Worm (Caenorhabditis elegans) whole organism, late embryonic: ENCODE data around the gene T04H1.5.

ENCODE experiments used
- ceh-22 ChIP-seq: sonication (generic microtip); optimal IDR thresholded peaks from 2 replicates; lab custom pipeline; 2017; ENCODE audit warnings: missing biosample characterization, missing genetic modification characterization
- elt-2 ChIP-seq: sonication (generic microtip); optimal IDR thresholded peaks from 2 replicates; lab custom pipeline; 2016; ENCODE audit warnings: missing genetic modification reagents, missing genetic modification characterization, missing compliant biosample characterization
- hlh-13 ChIP-seq: fragments of 200-800 bp; sonication (Bioruptor generic); optimal IDR thresholded peaks from 2 replicates; lab custom pipeline; 2018; ENCODE audit warnings: mild to moderate bottlenecking, missing genetic modification characterization, missing compliant biosample characterization

ce11 chrV:12281508-12281907 is 30.4 kb downstream of the T04H1.5 start:
- TF ChIP-seq ceh-22 (tag; lab: Kevin White, UChicago) (no peak), hlh-13 (no peak), elt-2 (no peak)
